Fruit fly (Drosophila melanogaster) whole organism, embryonic: ENCODE results near the gene CG42784.

Experiments used
- Aef1 ChIP-seq: fragments of 200-800 bp; sonication (Bioruptor generic); IDR thresholded peaks from 3 replicates; pipeline ENCODE4 v1.3.6; 2022; ENCODE audit warnings: missing biosample characterization, missing genetic modification characterization
- Bgb ChIP-seq: fragments of 200-800 bp; sonication (Bioruptor generic); IDR thresholded peaks from 2 replicates; pipeline ENCODE4 v1.3.6; 2022; ENCODE audit warnings: missing biosample characterization, missing genetic modification characterization; ENCODE audit not compliant: partially characterized antibody
- BtbVII ChIP-seq: fragments of 200-800 bp; sonication (Bioruptor generic); optimal IDR thresholded peaks from 3 replicates; lab custom pipeline; 2017; ENCODE audit warnings: missing biosample characterization, mild to moderate bottlenecking, missing genetic modification characterization
- CG10267 ChIP-seq: fragments of 200-800 bp; sonication (Bioruptor generic); optimal IDR thresholded peaks from 2 replicates; lab custom pipeline; 2018; ENCODE audit warnings: missing biosample characterization, mild to moderate bottlenecking, missing genetic modification characterization, moderate library complexity
- CG10959 ChIP-seq: fragments of 200-800 bp; sonication (Bioruptor generic); IDR thresholded peaks from 2 replicates; pipeline ENCODE4 v1.3.6; 2022; ENCODE audit warnings: missing biosample characterization, missing genetic modification characterization
- CG11085 ChIP-seq: fragments of 200-800 bp; sonication (Bioruptor generic); IDR thresholded peaks from 2 replicates; pipeline ENCODE4 v1.3.6; 2022; ENCODE audit warnings: missing biosample characterization, missing genetic modification characterization
- CG12155 ChIP-seq: fragments of 200-800 bp; sonication (Bioruptor generic); optimal IDR thresholded peaks from 3 replicates; lab custom pipeline; 2016; ENCODE audit warnings: missing biosample characterization, missing genetic modification characterization
- CG13424 ChIP-seq: fragments of 200-800 bp; sonication (Bioruptor generic); optimal IDR thresholded peaks from 2 replicates; lab custom pipeline; 2019; ENCODE audit warnings: missing biosample characterization, mild to moderate bottlenecking, missing genetic modification characterization, moderate library complexity
- CG14667 ChIP-seq: fragments of 200-800 bp; sonication (Bioruptor generic); IDR thresholded peaks from 2 replicates; pipeline ENCODE4 v1.3.6; 2022; ENCODE audit warnings: missing biosample characterization, missing genetic modification characterization
- CG15011 ChIP-seq: fragments of 200-800 bp; sonication (Bioruptor generic); optimal IDR thresholded peaks from 3 replicates; lab custom pipeline; 2018; ENCODE audit warnings: missing biosample characterization, mild to moderate bottlenecking, missing genetic modification characterization
- CG15269 ChIP-seq: fragments of 200-800 bp; sonication (Bioruptor generic); optimal IDR thresholded peaks from 2 replicates; lab custom pipeline; 2018; ENCODE audit warnings: missing biosample characterization, mild to moderate bottlenecking, missing genetic modification characterization, moderate library complexity
- CG15601 ChIP-seq: fragments of 200-800 bp; sonication (Bioruptor generic); optimal IDR thresholded peaks from 3 replicates; lab custom pipeline; 2019; ENCODE audit warnings: missing biosample characterization, mild to moderate bottlenecking, missing genetic modification characterization, moderate library complexity
- CG16815 ChIP-seq: fragments of 200-800 bp; sonication (Bioruptor generic); optimal IDR thresholded peaks from 3 replicates; lab custom pipeline; 2017; ENCODE audit warnings: missing biosample characterization, mild to moderate bottlenecking, missing genetic modification characterization
- CG17912 ChIP-seq: fragments of 200-800 bp; sonication (Bioruptor generic); optimal IDR thresholded peaks from 2 replicates; lab custom pipeline; 2018; ENCODE audit warnings: missing biosample characterization, mild to moderate bottlenecking, missing genetic modification characterization
- CG30403 ChIP-seq: fragments of 200-800 bp; sonication (Bioruptor generic); optimal IDR thresholded peaks from 3 replicates; lab custom pipeline; 2016; ENCODE audit warnings: missing biosample characterization, missing genetic modification characterization
- CG3281 ChIP-seq: fragments of 200-800 bp; sonication (Bioruptor generic); optimal IDR thresholded peaks from 3 replicates; lab custom pipeline; 2017; ENCODE audit warnings: missing biosample characterization, mild to moderate bottlenecking, missing genetic modification characterization
- CG3726 ChIP-seq: fragments of 200-800 bp; sonication (Bioruptor generic); IDR thresholded peaks from 3 replicates; pipeline ENCODE4, ENCODE4 v1.3.6; 2022; ENCODE audit warnings: missing biosample characterization, missing genetic modification characterization
- CG6254 ChIP-seq: fragments of 200-800 bp; sonication (Bioruptor generic); optimal IDR thresholded peaks from 3 replicates; lab custom pipeline; 2017; ENCODE audit warnings: mild to moderate bottlenecking, missing biosample characterization, missing genetic modification reagents, missing genetic modification characterization
- CG6854 ChIP-seq: fragments of 200-800 bp; sonication (Bioruptor generic); optimal IDR thresholded peaks from 3 replicates; lab custom pipeline; 2017; ENCODE audit warnings: missing biosample characterization, mild to moderate bottlenecking, missing genetic modification characterization
- CG7556 ChIP-seq: fragments of 200-800 bp; sonication (Bioruptor generic); optimal IDR thresholded peaks from 2 replicates; lab custom pipeline; 2017; ENCODE audit warnings: missing biosample characterization, mild to moderate bottlenecking, missing genetic modification characterization
- CG9727 ChIP-seq: fragments of 200-800 bp; sonication (Bioruptor generic); optimal IDR thresholded peaks from 3 replicates; lab custom pipeline; 2017; ENCODE audit warnings: missing biosample characterization, mild to moderate bottlenecking, missing genetic modification characterization
- Dfd ChIP-seq, 2 experiments: fragments of >200 bp; optimal IDR thresholded peaks; 2 replicates each; lab custom pipeline; 2017; ENCODE audit warnings: missing biosample characterization in 2 of 2, missing genetic modification characterization in 2 of 2
- Dll ChIP-seq: fragments of 200-800 bp; sonication (Bioruptor generic); IDR thresholded peaks from 4 replicates; pipeline ENCODE4 v1.3.6; 2022; ENCODE audit warnings: missing biosample characterization, missing genetic modification characterization; ENCODE audit not compliant: partially characterized antibody
- Ets65A ChIP-seq: fragments of 200-800 bp; sonication (Bioruptor generic); peaks from one replicate; lab custom pipeline; 2016; ENCODE audit warnings: missing biosample characterization, missing genetic modification characterization
- Fer3 ChIP-seq: fragments of 200-800 bp; sonication (Bioruptor generic); optimal IDR thresholded peaks from 2 replicates; lab custom pipeline; 2018; ENCODE audit warnings: missing biosample characterization, mild to moderate bottlenecking, missing genetic modification characterization, moderate library complexity
- HLH54F ChIP-seq: fragments of 200-800 bp; sonication (Bioruptor generic); optimal IDR thresholded peaks from 3 replicates; lab custom pipeline; 2016; ENCODE audit warnings: missing biosample characterization, missing genetic modification characterization
- Hand ChIP-seq: fragments of 200-800 bp; sonication (Bioruptor generic); optimal IDR thresholded peaks from 2 replicates; lab custom pipeline; 2017; ENCODE audit warnings: mild to moderate bottlenecking, missing biosample characterization, missing genetic modification reagents, missing genetic modification characterization
- Hsf ChIP-seq: fragments of 200-800 bp; sonication (Bioruptor generic); optimal IDR thresholded peaks from 3 replicates; lab custom pipeline; 2016; ENCODE audit warnings: missing biosample characterization, missing genetic modification characterization
- NfI ChIP-seq: fragments of 200-800 bp; sonication (Bioruptor generic); optimal IDR thresholded peaks from 3 replicates; lab custom pipeline; 2018; ENCODE audit warnings: missing biosample characterization, mild to moderate bottlenecking, missing genetic modification characterization, moderate library complexity
- Pdp1 ChIP-seq, 2 experiments: fragments of 200-800 bp; sonication (Bioruptor generic); optimal IDR thresholded peaks; 3 replicates each; lab custom pipeline; 2016; ENCODE audit warnings: missing biosample characterization in 2 of 2, missing genetic modification characterization in 2 of 2, mild to moderate bottlenecking in 1 of 2, moderate library complexity in 1 of 2
- Rfx ChIP-seq: fragments of 200-800 bp; sonication (Bioruptor generic); IDR thresholded peaks from 2 replicates; pipeline ENCODE4 v1.3.6; 2022; ENCODE audit warnings: missing biosample characterization, missing genetic modification characterization
- Trl ChIP-seq, 3 experiments: fragments of >200 bp in 2 of 3; fragments of 200-800 bp in 1 of 3; sonication (Bioruptor generic) in 1 of 3; optimal IDR thresholded peaks; 2 replicates in 1 of 3; 3 replicates in 2 of 3; lab custom pipeline; 2016 to 2017; ENCODE audit warnings: missing biosample characterization in 1 of 3, missing genetic modification characterization in 1 of 3
- Vsx1 ChIP-seq: fragments of 200-800 bp; sonication (Bioruptor generic); optimal IDR thresholded peaks from 2 replicates; lab custom pipeline; 2017; ENCODE audit warnings: missing biosample characterization, mild to moderate bottlenecking, missing genetic modification characterization, missing genetic modification reagents
- Xbp1 ChIP-seq: fragments of 200-800 bp; sonication (Bioruptor generic); optimal IDR thresholded peaks from 3 replicates; lab custom pipeline; 2016; ENCODE audit warnings: missing biosample characterization, mild to moderate bottlenecking, missing genetic modification characterization
- az2 ChIP-seq: fragments of 200-800 bp; sonication (Bioruptor generic); optimal IDR thresholded peaks from 3 replicates; lab custom pipeline; 2016; ENCODE audit warnings: missing biosample characterization, missing genetic modification characterization
- bcd ChIP-seq: fragments of 200-800 bp; sonication (Bioruptor generic); optimal IDR thresholded peaks from 2 replicates; lab custom pipeline; 2017; ENCODE audit warnings: missing biosample characterization, mild to moderate bottlenecking, missing genetic modification characterization
- cad ChIP-seq: fragments of >200 bp; optimal IDR thresholded peaks from 2 replicates; lab custom pipeline; 2017; ENCODE audit warnings: missing biosample characterization, missing genetic modification characterization
- ci ChIP-seq: fragments of 200-800 bp; sonication (Bioruptor generic); IDR thresholded peaks from 3 replicates; pipeline ENCODE4 v1.3.6; 2022; ENCODE audit warnings: missing biosample characterization, missing genetic modification characterization
- dysf ChIP-seq: fragments of 200-800 bp; sonication (Bioruptor generic); IDR thresholded peaks from 3 replicates; pipeline ENCODE4 v1.3.6; 2022; ENCODE audit warnings: missing biosample characterization, missing genetic modification characterization
- gcm ChIP-seq: fragments of 200-800 bp; sonication (Bioruptor generic); optimal IDR thresholded peaks from 2 replicates; lab custom pipeline; 2019; ENCODE audit warnings: missing biosample characterization, mild to moderate bottlenecking, missing genetic modification characterization, moderate library complexity
- kay ChIP-seq: fragments of 200-800 bp; sonication (Bioruptor generic); optimal IDR thresholded peaks from 2 replicates; lab custom pipeline; 2016; ENCODE audit warnings: missing biosample characterization, missing genetic modification characterization
- lmd ChIP-seq: fragments of 200-800 bp; sonication (Bioruptor generic); IDR thresholded peaks from 2 replicates; pipeline ENCODE4 v1.3.6; 2022; ENCODE audit warnings: missing biosample characterization, missing genetic modification characterization
- mam ChIP-seq: fragments of 200-800 bp; sonication (Bioruptor generic); optimal IDR thresholded peaks from 3 replicates; lab custom pipeline; 2016; ENCODE audit warnings: missing biosample characterization, missing genetic modification characterization
- pum ChIP-seq: fragments of 200-800 bp; sonication (Bioruptor generic); optimal IDR thresholded peaks from 2 replicates; lab custom pipeline; 2016; ENCODE audit warnings: missing biosample characterization, missing genetic modification characterization
- slbo ChIP-seq: fragments of 200-800 bp; sonication (Bioruptor generic); IDR thresholded peaks from 2 replicates; pipeline ENCODE4 v1.3.6; 2022; ENCODE audit warnings: missing biosample characterization, missing genetic modification characterization
- slp2 ChIP-seq: fragments of 200-800 bp; sonication (Bioruptor generic); optimal IDR thresholded peaks from 2 replicates; lab custom pipeline; 2016; ENCODE audit warnings: missing biosample characterization, missing genetic modification characterization
- trh ChIP-seq: fragments of 200-800 bp; sonication (Bioruptor generic); optimal IDR thresholded peaks from 2 replicates; lab custom pipeline; 2016; ENCODE audit warnings: missing biosample characterization, missing genetic modification characterization
- zfh2 ChIP-seq: fragments of 200-800 bp; sonication (Bioruptor generic); optimal IDR thresholded peaks from 2 replicates; lab custom pipeline; 2016; ENCODE audit warnings: missing biosample characterization, missing genetic modification characterization

Gene CG42784

dm6 chr2L:13460911-13461866, 46.0 kb downstream of the CG42784 start, which contains the start of gene CG46308 (continued):
- TF ChIP-seq Bgb (GFP tag; lab: Robert Waterston, UW) (no peak), Dfd (GFP tag; optimal IDR thresholded peaks at IDR 0.05; lab: Kevin White, UChicago) (no peak), CG14667 (GFP tag; lab: Robert Waterston, UW) (0 out of 2 replicates have a peak, but pooled peaks have one; percentile 6), CG17912 (GFP tag; lab: Kevin White, UChicago) (no peak), CG11085 (no peak), CG30403 (GFP tag; lab: Kevin White, UChicago) (peak; percentile 30), CG15601 (tag; lab: Kevin White, UChicago) (no peak), Dll (GFP tag; lab: Robert Waterston, UW) (no peak), CG13424 (tag; lab: Kevin White, UChicago) (peak; percentile 44), Hsf (peak; percentile 17), Pdp1 (GFP tag; optimal IDR thresholded peaks at IDR 0.05; lab: Kevin White, UChicago) (peak in 1 of 2 experiments; percentile 31), cad (GFP tag; lab: Kevin White, UChicago) (no peak), Trl (optimal IDR thresholded peaks at IDR 0.05; lab: Kevin White, UChicago) (peak in 1 of 2 experiments; percentile 33), Trl (GFP tag; optimal IDR thresholded peaks at IDR 0.05; lab: Kevin White, UChicago) (peak; percentile 16), Xbp1 (GFP tag; lab: Kevin White, UChicago) (peak; percentile 26), CG9727 (peak; percentile 32), Rfx (GFP tag; lab: Robert Waterston, UW) (0 out of 2 replicates have a peak, but pooled peaks have one; percentile 10), pum (GFP tag; lab: Kevin White, UChicago) (no peak), CG15269 (tag; lab: Kevin White, UChicago) (peak; percentile 54), Aef1 (no peak), CG16815 (GFP tag; lab: Kevin White, UChicago) (peak; percentile 14), Fer3 (tag; lab: Kevin White, UChicago) (peak; percentile 41), ci (no peak), trh (GFP tag; lab: Kevin White, UChicago) (no peak), lmd (GFP tag; lab: Robert Waterston, UW) (peak; percentile 34; the same call in 1 of the 2 replicates), BtbVII (GFP tag; lab: Kevin White, UChicago) (peak; percentile 8), CG7556 (peak; percentile 67), CG10267 (no peak), CG10959 (no peak), mam (GFP tag; lab: Kevin White, UChicago) (peak; percentile 23), dysf (GFP tag; lab: Robert Waterston, UW) (peak; percentile 27; the same call in 1 of the 3 replicates), Vsx1 (GFP tag; lab: Kevin White, UChicago) (no peak), CG6254 (no peak), HLH54F (GFP tag; lab: Kevin White, UChicago) (peak; percentile 20), kay (GFP tag; lab: Kevin White, UChicago) (no peak), bcd (GFP tag; lab: Kevin White, UChicago) (peak; percentile 25), CG3281 (GFP tag; lab: Kevin White, UChicago) (peak; percentile 49), gcm (no peak), CG12155 (GFP tag; lab: Kevin White, UChicago) (peak; percentile 19), CG3726 (GFP tag; lab: Robert Waterston, UW) (no peak), az2 (GFP tag; lab: Kevin White, UChicago) (no peak), CG15011 (peak; percentile 17), Hand (GFP tag; lab: Kevin White, UChicago) (peak; percentile 47), slbo (GFP tag; lab: Robert Waterston, UW) (peak; percentile 36; the same call in 1 of the 2 replicates), CG6854 (peak; percentile 48), NfI (GFP tag; lab: Kevin White, UChicago) (peak; percentile 9), zfh2 (GFP tag; lab: Kevin White, UChicago) (no peak), slp2 (GFP tag; lab: Kevin White, UChicago) (peak; percentile 5), Ets65A (GFP tag; lab: Kevin White, UChicago) (peak; percentile 68)
